Worm (Caenorhabditis elegans): ENCODE measurements around the gene H04D03.2.

- TF ChIP-seq zag-1 (tag; optimal IDR thresholded peaks at IDR 0.05): no peak
- TF ChIP-seq crh-2 (tag; optimal IDR thresholded peaks at IDR 0.05): no peak
- no peak for TF ChIP-seq ceh-16 (tag; optimal IDR thresholded peaks at IDR 0.05)
- TF ChIP-seq nhr-10 (tag; optimal IDR thresholded peaks at IDR 0.05): no peak
- no peak for TF ChIP-seq nhr-25 (tag; optimal IDR thresholded peaks at IDR 0.05)
Observed at ce11 chrIII:10462935-10463548, 20.8 kb upstream of the H04D03.2 start.
